Fruit fly (Drosophila melanogaster) Kc167 (cell line): ENCODE data around the gene Mst89B.

Experiments used
- insv ChIP-seq: fragments of >200 bp; optimal IDR thresholded peaks from 3 replicates; lab custom pipeline; 2018; ENCODE audit warnings: missing external identifiers
- ttk ChIP-seq: sonication (Bioruptor generic); optimal IDR thresholded peaks from 2 replicates; lab custom pipeline; 2017; ENCODE audit warnings: missing external identifiers

dm6 chr3R:16234745-16235149 lies 32.1 kb upstream of the Mst89B start:
- TF ChIP-seq insv (lab: Kevin White, UChicago), result no peak
- no peak for TF ChIP-seq ttk (lab: Kevin White, UChicago)
